Worm (Caenorhabditis elegans): ENCODE data around the gene K02G10.5.

The K02G10.5 gene

DNA sequence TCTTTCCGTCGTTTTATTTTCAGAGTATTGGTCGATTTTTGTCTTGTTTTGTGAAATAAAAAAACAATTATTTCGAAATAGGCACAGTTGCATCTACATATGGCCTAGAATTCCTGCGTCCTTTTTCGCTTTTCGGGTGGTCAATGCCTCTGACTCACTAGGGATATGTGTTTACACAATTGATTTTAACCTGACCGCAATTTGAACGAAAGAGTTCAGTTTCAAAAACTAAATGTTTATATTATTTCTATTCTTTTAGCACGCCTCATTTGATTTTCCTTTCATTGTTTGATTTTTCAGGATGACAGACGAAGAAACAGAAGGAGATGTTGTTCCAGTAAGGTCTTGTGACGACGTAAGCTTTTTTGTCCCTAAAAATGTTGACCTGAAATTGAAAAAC is 23.2 kb downstream of the K02G10.5 start, which contains the start of gene mfsd-12:
mfsd-12 (plus strand) TSS at position 301 of the 400 bp plus-strand sequence.
- no peak for TF ChIP-seq pag-3 (tag; optimal IDR thresholded peaks at IDR 0.05; ENCODE audit: borderline replicate concordance)
- TF ChIP-seq dmd-4 (tag; optimal IDR thresholded peaks at IDR 0.05; ENCODE audit: borderline replicate concordance): no peak
- TF ChIP-seq npax-4 (tag; optimal IDR thresholded peaks at IDR 0.05): no peak
- no peak for TF ChIP-seq pqm-1 (tag; optimal IDR thresholded peaks at IDR 0.05)
- no peak for TF ChIP-seq fax-1 (tag; optimal IDR thresholded peaks at IDR 0.05)
- TF ChIP-seq ztf-16 (tag; optimal IDR thresholded peaks at IDR 0.05): no peak
- TF ChIP-seq ceh-34 (tag; optimal IDR thresholded peaks at IDR 0.05): no peak
- TF ChIP-seq tbx-7 (tag; optimal IDR thresholded peaks at IDR 0.05): no peak
- TF ChIP-seq pax-1 (tag; optimal IDR thresholded peaks at IDR 0.05): no peak
- no peak for TF ChIP-seq zip-5 (tag; optimal IDR thresholded peaks at IDR 0.05)
- TF ChIP-seq sdc-2 (tag; optimal IDR thresholded peaks at IDR 0.05): no peak
- no peak for TF ChIP-seq ceh-14 (tag; optimal IDR thresholded peaks at IDR 0.05)
- no peak for TF ChIP-seq ceh-30 (tag; optimal IDR thresholded peaks at IDR 0.05)
- TF ChIP-seq ceh-9 (tag; optimal IDR thresholded peaks at IDR 0.05): no peak
- TF ChIP-seq unc-86 (tag; optimal IDR thresholded peaks at IDR 0.05): no peak
- TF ChIP-seq pha-2 (tag; optimal IDR thresholded peaks at IDR 0.05): no peak
- no peak for TF ChIP-seq C08G9.2 (tag; optimal IDR thresholded peaks at IDR 0.05)
- no peak for TF ChIP-seq unc-55 (GFP tag; optimal IDR thresholded peaks at IDR 0.05)

DNA sequence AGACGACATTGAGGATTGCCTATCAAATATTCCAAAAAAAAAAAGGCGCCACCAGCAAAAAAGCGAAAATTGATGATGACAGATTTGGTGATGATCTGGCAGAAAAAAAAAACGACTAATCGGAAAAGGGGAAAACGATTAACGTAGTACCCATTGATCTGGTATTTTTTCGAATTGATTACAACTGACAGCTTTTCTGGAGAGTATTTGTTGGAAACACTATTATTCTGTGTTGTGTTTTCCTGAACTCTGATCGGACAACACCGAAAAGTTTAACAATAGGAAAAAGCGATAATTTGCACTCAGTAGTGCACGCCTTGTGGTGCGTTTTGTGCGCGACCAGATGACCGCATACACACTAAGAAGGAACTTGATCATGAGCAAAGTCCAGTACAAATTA is 26.3 kb downstream of the K02G10.5 start:
- no peak for TF ChIP-seq ceh-34 (tag; optimal IDR thresholded peaks at IDR 0.05)
- no peak for TF ChIP-seq C38D4.7 (GFP tag; optimal IDR thresholded peaks at IDR 0.05)
- TF ChIP-seq odd-2 (tag; optimal IDR thresholded peaks at IDR 0.05): no peak
- no peak for TF ChIP-seq ceh-45 (GFP tag; IDR thresholded peaks at IDR 0.05)
- TF ChIP-seq ceh-18 (tag; optimal IDR thresholded peaks at IDR 0.05): no peak

DNA sequence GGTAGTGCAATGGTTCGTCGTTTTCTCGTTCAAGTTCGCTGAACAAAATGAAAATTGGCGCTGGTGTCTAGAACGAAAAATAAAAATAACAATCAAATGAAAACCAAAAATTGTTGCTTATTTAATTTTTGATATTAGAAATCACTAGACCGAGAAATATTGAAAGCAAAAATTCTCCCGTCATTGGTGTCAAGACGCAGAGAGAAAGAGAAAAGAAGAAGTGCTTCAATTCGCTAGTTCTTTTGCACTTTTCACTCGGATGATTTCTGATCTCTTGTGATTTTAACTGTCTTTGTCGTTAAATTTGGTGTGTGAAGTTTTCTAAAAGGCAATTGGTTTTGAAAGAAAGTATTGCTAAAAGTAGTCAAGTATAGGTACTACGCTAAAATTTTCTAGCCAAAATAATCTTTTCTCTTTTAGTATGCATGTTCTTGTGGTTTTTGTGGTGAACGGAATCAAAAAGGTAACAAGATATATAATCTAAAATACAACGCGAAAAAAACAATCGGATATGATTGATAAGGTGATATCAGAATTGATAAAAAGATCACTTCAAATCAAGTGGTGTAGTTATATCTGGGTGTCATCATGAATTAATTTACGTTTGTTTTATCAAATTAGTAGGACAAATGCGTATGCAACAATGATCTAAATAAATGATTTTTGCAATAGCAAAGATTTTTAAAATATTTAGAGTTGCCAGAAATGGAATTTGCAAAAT is 27.9 kb downstream of the K02G10.5 start:
- no peak for TF ChIP-seq ama-1 (optimal IDR thresholded peaks at IDR 0.05)
- TF ChIP-seq ceh-18 (tag; optimal IDR thresholded peaks at IDR 0.05): no peak
- no peak for TF ChIP-seq ceh-2 (tag; optimal IDR thresholded peaks at IDR 0.05)
- TF ChIP-seq ceh-6 (GFP tag; optimal IDR thresholded peaks at IDR 0.05): no peak
- no peak for TF ChIP-seq unc-55 (GFP tag; optimal IDR thresholded peaks at IDR 0.05)
- TF ChIP-seq gmeb-2 (tag; optimal IDR thresholded peaks at IDR 0.05): no peak
- no peak for TF ChIP-seq pqm-1 (tag; optimal IDR thresholded peaks at IDR 0.05)

DNA sequence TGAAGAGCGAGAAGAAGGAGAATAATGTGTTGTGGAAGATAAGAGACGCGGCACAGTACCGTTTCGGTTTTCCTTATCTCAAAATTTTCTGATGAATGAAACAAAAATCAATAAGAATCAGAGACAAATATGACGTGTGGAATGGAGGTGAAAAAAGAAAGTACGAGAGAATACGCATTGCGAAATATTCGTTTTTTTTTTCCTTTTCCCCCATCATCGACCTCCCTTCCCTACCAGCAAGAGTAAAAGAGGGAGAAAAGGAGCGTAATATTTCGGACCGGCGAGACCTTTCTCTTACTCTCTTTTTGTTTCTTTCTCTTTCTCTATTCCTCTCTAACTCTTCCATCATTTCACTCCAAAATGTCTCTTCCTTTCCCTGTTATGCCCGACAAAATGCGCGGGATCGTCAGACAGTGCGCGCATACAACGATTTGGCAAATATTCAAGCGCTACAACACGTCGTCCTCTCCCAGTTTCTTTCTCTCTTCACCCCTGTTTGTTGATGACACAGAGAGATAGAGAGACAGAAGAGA is 28.6 kb downstream of the K02G10.5 start:
- TF ChIP-seq che-1 (tag; optimal IDR thresholded peaks at IDR 0.05) (no peak), pqm-1 (tag; optimal IDR thresholded peaks at IDR 0.05) (no peak), pag-3 (tag; optimal IDR thresholded peaks at IDR 0.05; ENCODE audit: borderline replicate concordance) (no peak), nfya-1 (tag; optimal IDR thresholded peaks at IDR 0.05) (peak; percentile 21), ceh-31 (tag; optimal IDR thresholded peaks at IDR 0.05) (peak; percentile 38), ceh-34 (tag; optimal IDR thresholded peaks at IDR 0.05) (peak; percentile 12), pha-2 (tag; optimal IDR thresholded peaks at IDR 0.05) (peak; percentile 8), ceh-18 (tag; optimal IDR thresholded peaks at IDR 0.05) (peak; percentile 44), unc-3 (GFP tag; conservative IDR thresholded peaks at IDR 0.05) (no peak), unc-3 (tag; optimal IDR thresholded peaks at IDR 0.05) (no peak), madf-2 (tag; optimal IDR thresholded peaks at IDR 0.05) (no peak), ceh-48 (tag; optimal IDR thresholded peaks at IDR 0.05) (no peak), pros-1 (tag; optimal IDR thresholded peaks at IDR 0.05) (peak; percentile 21), elt-2 (tag; optimal IDR thresholded peaks at IDR 0.05) (peak; percentile 41), ref-2 (tag; optimal IDR thresholded peaks at IDR 0.05) (peak; percentile 19)
